Worm (Caenorhabditis elegans): ENCODE results near the gene sulp-8.

The sulp-8 gene

DNA sequence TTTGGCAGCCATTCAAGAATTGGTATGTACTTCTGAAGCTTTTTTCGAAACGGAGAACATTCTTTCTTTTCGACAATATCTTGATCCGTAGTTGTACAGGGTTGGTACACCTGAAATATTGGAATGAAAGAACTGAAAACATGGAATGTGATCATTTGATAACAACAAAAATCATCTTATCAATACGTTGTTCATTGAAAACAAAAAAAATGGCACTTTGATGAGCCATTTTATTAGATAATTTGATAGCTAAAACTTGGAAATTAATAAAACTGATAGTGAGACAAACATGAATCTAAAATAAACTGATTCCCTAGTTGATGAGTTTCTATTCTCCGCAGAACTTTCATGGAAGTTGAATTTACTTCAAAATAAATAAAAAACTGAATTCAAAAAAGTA, 972 bp downstream of the sulp-8 start:
- TF ChIP-seq gmeb-2 (tag; optimal IDR thresholded peaks at IDR 0.05) (no peak), ceh-24 (tag; optimal IDR thresholded peaks at IDR 0.05) (no peak), rnt-1 (tag; optimal IDR thresholded peaks at IDR 0.05) (no peak), mec-3 (tag; optimal IDR thresholded peaks at IDR 0.05; ENCODE audit: borderline replicate concordance) (no peak), hlh-30 (tag; optimal IDR thresholded peaks at IDR 0.05; ENCODE audit: insufficient read depth) (no peak), ceh-48 (tag; optimal IDR thresholded peaks at IDR 0.05) (no peak), fkh-6 (tag; optimal IDR thresholded peaks at IDR 0.05) (no peak), ceh-22 (tag; optimal IDR thresholded peaks at IDR 0.05) (no peak), unc-3 (GFP tag; conservative IDR thresholded peaks at IDR 0.05) (no peak), unc-3 (tag; optimal IDR thresholded peaks at IDR 0.05) (no peak), sox-4 (tag; optimal IDR thresholded peaks at IDR 0.05) (no peak)

DNA sequence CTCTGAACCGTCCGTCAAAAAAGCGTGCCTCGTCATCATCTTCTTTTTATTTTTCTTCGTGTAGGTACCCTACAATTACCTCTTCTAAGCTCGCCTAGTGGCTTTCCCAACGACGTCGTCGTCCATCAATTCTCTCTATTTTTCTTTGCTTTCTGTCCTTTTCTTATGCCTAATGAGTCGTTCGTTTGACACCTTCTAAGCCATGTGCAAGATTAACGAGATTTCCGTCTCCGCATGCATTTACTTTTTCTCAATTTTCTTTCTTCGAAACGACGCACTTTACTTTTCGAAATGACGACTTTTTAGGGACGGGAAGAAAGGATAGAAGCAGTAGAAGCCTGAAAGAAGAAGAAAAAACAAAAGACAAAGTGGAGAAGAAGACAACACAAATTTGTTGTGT, 7.1 kb downstream of the sulp-8 start, which contains the start of gene ZK287.1:
Gene ZK287.1 (plus strand): TSS at position 301 of the 400 bp plus-strand sequence.
- TF ChIP-seq fkh-10 (GFP tag; optimal IDR thresholded peaks at IDR 0.05) (peak; percentile 3), sdc-2 (tag; optimal IDR thresholded peaks at IDR 0.05) (no peak), unc-42 (tag; optimal IDR thresholded peaks at IDR 0.05) (peak; percentile 17)

- no peak for TF ChIP-seq pros-1 (tag; optimal IDR thresholded peaks at IDR 0.05)
- peak; percentile 14 for TF ChIP-seq unc-42 (tag; optimal IDR thresholded peaks at IDR 0.05)
- peak; percentile 44 for TF ChIP-seq tbx-2 (tag; optimal IDR thresholded peaks at IDR 0.05)
- no peak for TF ChIP-seq eyg-1 (tag; optimal IDR thresholded peaks at IDR 0.05)
- no peak for TF ChIP-seq elt-4 (tag; optimal IDR thresholded peaks at IDR 0.05)
- TF ChIP-seq ceh-31 (tag; optimal IDR thresholded peaks at IDR 0.05): peak; percentile 82
- no peak for TF ChIP-seq K09A11.1 (tag; optimal IDR thresholded peaks at IDR 0.05; ENCODE audit: insufficient read depth)
- TF ChIP-seq ceh-19 (GFP tag; optimal IDR thresholded peaks at IDR 0.05): peak; percentile 39
- TF ChIP-seq ahr-1 (tag; optimal IDR thresholded peaks at IDR 0.05): no peak
- peak; percentile 56 for TF ChIP-seq nfya-1 (tag; optimal IDR thresholded peaks at IDR 0.05)
- peak; percentile 0 for TF ChIP-seq ref-2 (tag; optimal IDR thresholded peaks at IDR 0.05)
- no peak for TF ChIP-seq K02D7.2 (tag; optimal IDR thresholded peaks at IDR 0.05)
- peak; percentile 18 for TF ChIP-seq unc-86 (tag; optimal IDR thresholded peaks at IDR 0.05)
- TF ChIP-seq hlh-8 (tag; optimal IDR thresholded peaks at IDR 0.05): no peak
- peak; percentile 30 for TF ChIP-seq ceh-48 (tag; optimal IDR thresholded peaks at IDR 0.05)
Observed at ce11 chrV:9664620-9665019, 8.8 kb downstream of the sulp-8 start.

- peak; percentile 1 for TF ChIP-seq ceh-14 (tag; optimal IDR thresholded peaks at IDR 0.05)
- peak; percentile 45 for TF ChIP-seq unc-42 (tag; optimal IDR thresholded peaks at IDR 0.05)
- TF ChIP-seq Y22D7AL.16 (tag; optimal IDR thresholded peaks at IDR 0.05): no peak
- no peak for TF ChIP-seq pqm-1 (tag; optimal IDR thresholded peaks at IDR 0.05)
- no peak for TF ChIP-seq elt-2 (tag; optimal IDR thresholded peaks at IDR 0.05)
- TF ChIP-seq fkh-6 (tag; optimal IDR thresholded peaks at IDR 0.05): no peak
- TF ChIP-seq rnt-1 (tag; optimal IDR thresholded peaks at IDR 0.05): no peak
Observed at ce11 chrV:9663948-9664347, 9.5 kb downstream of the sulp-8 start.

DNA sequence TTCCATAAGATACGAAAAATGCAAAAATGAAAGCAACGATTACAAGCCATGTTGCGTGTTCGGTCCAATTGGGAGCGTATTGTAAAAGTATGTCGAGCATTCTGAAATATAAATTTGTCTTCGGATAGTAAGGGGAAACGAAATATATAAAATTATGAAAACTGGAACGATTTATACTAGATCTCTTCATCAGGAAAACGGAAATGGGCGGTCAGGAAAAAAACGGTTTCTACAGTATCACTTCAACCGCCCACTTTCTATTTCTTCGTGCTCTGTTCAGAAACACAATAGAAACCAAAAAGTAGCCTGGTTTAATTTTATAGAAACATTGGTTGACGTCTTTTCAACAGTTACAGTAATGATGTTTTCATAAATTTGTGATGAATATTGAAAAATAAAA, 12.0 kb downstream of the sulp-8 start, which contains the start of gene pitr-4:
Gene pitr-4 (minus strand): TSS at position 101 of the 400 bp plus-strand sequence.
- no peak for TF ChIP-seq elt-4 (tag; optimal IDR thresholded peaks at IDR 0.05)
- no peak for TF ChIP-seq ahr-1 (tag; optimal IDR thresholded peaks at IDR 0.05)
- no peak for TF ChIP-seq ceh-9 (tag; optimal IDR thresholded peaks at IDR 0.05)
- TF ChIP-seq npax-4 (tag; optimal IDR thresholded peaks at IDR 0.05): no peak
- no peak for TF ChIP-seq ceh-2 (tag; optimal IDR thresholded peaks at IDR 0.05)
- no peak for TF ChIP-seq madf-2 (tag; optimal IDR thresholded peaks at IDR 0.05)
- TF ChIP-seq F13H6.1 (tag; optimal IDR thresholded peaks at IDR 0.05): no peak
- TF ChIP-seq dmd-4 (tag; optimal IDR thresholded peaks at IDR 0.05; ENCODE audit: borderline replicate concordance): no peak
- TF ChIP-seq lim-6 (tag; optimal IDR thresholded peaks at IDR 0.05): no peak
- no peak for TF ChIP-seq nhr-232 (tag; optimal IDR thresholded peaks at IDR 0.05)
- TF ChIP-seq fkh-10 (GFP tag; optimal IDR thresholded peaks at IDR 0.05): no peak
- no peak for TF ChIP-seq sdc-2 (tag; optimal IDR thresholded peaks at IDR 0.05)
- TF ChIP-seq ama-1 (optimal IDR thresholded peaks at IDR 0.05): no peak
- TF ChIP-seq ceh-19 (GFP tag; optimal IDR thresholded peaks at IDR 0.05): no peak
- no peak for TF ChIP-seq hlh-8 (tag; optimal IDR thresholded peaks at IDR 0.05)
